Fruit fly (Drosophila melanogaster) whole organism, embryonic: ENCODE results near the gene CG42558.

Experiments used
- Ada2b ChIP-seq: fragments of 200-800 bp; sonication (Bioruptor generic); IDR thresholded peaks from 2 replicates; pipeline ENCODE4 v1.3.6; 2022; ENCODE audit warnings: missing biosample characterization, missing genetic modification characterization
- Atf6 ChIP-seq: fragments of 200-800 bp; sonication (Bioruptor generic); IDR thresholded peaks from 2 replicates; pipeline ENCODE4 v1.3.6; 2022; ENCODE audit warnings: missing biosample characterization, missing genetic modification characterization
- Bgb ChIP-seq: fragments of 200-800 bp; sonication (Bioruptor generic); IDR thresholded peaks from 2 replicates; pipeline ENCODE4 v1.3.6; 2022; ENCODE audit warnings: missing biosample characterization, missing genetic modification characterization; ENCODE audit not compliant: partially characterized antibody
- CG10147 ChIP-seq: fragments of 200-800 bp; sonication (Bioruptor generic); optimal IDR thresholded peaks from 2 replicates; lab custom pipeline; 2019; ENCODE audit warnings: missing biosample characterization, mild to moderate bottlenecking, missing genetic modification characterization, moderate library complexity
- CG1024 ChIP-seq: fragments of 200-800 bp; sonication (Bioruptor generic); IDR thresholded peaks from 2 replicates; pipeline ENCODE4 v1.3.6; 2022; ENCODE audit warnings: missing biosample characterization, missing genetic modification characterization
- CG11093 ChIP-seq: fragments of 200-800 bp; sonication (Bioruptor generic); IDR thresholded peaks from 3 replicates; pipeline ENCODE4 v1.3.6; 2022; ENCODE audit warnings: missing biosample characterization, missing genetic modification characterization
- CG11560 ChIP-seq: fragments of 200-800 bp; sonication (Bioruptor generic); IDR thresholded peaks from 3 replicates; pipeline ENCODE4 v1.3.6; 2022; ENCODE audit warnings: missing biosample characterization, missing genetic modification characterization
- CG12155 ChIP-seq: fragments of 200-800 bp; sonication (Bioruptor generic); optimal IDR thresholded peaks from 3 replicates; lab custom pipeline; 2016; ENCODE audit warnings: missing biosample characterization, missing genetic modification characterization
- CG13624 ChIP-seq: fragments of 200-800 bp; sonication (Bioruptor generic); optimal IDR thresholded peaks from 2 replicates; lab custom pipeline; 2016; ENCODE audit warnings: missing biosample characterization, missing genetic modification characterization
- CG13775 ChIP-seq: fragments of 200-800 bp; sonication (Bioruptor generic); optimal IDR thresholded peaks from 3 replicates; lab custom pipeline; 2017; ENCODE audit warnings: missing biosample characterization, mild to moderate bottlenecking, missing genetic modification characterization
- CG14667 ChIP-seq: fragments of 200-800 bp; sonication (Bioruptor generic); IDR thresholded peaks from 2 replicates; pipeline ENCODE4 v1.3.6; 2022; ENCODE audit warnings: missing biosample characterization, missing genetic modification characterization
- CG14860 ChIP-seq: fragments of 200-800 bp; sonication (Bioruptor generic); IDR thresholded peaks from 3 replicates; pipeline ENCODE4 v1.3.6; 2022; ENCODE audit warnings: missing biosample characterization, missing genetic modification characterization; ENCODE audit not compliant: partially characterized antibody
- CG18764 ChIP-seq: fragments of 200-800 bp; sonication (Bioruptor generic); optimal IDR thresholded peaks from 3 replicates; lab custom pipeline; 2016; ENCODE audit warnings: missing biosample characterization, missing genetic modification characterization
- CG2129 ChIP-seq: fragments of 200-800 bp; sonication (Bioruptor generic); IDR thresholded peaks from 2 replicates; pipeline ENCODE4 v1.3.6; 2022; ENCODE audit warnings: missing biosample characterization, missing genetic modification characterization; ENCODE audit not compliant: partially characterized antibody
- CG2889 ChIP-seq: fragments of 200-800 bp; sonication (Bioruptor generic); IDR thresholded peaks from 3 replicates; pipeline ENCODE4 v1.3.6; 2022; ENCODE audit warnings: missing biosample characterization, missing genetic modification characterization
- CG30431 ChIP-seq: fragments of 200-800 bp; sonication (Bioruptor generic); optimal IDR thresholded peaks from 2 replicates; lab custom pipeline; 2017; ENCODE audit warnings: missing biosample characterization, missing genetic modification characterization
- CG3163 ChIP-seq: fragments of 200-800 bp; sonication (Bioruptor generic); optimal IDR thresholded peaks from 3 replicates; lab custom pipeline; 2016; ENCODE audit warnings: missing biosample characterization, missing genetic modification characterization
- CG34224 ChIP-seq: fragments of 200-800 bp; sonication (Bioruptor generic); IDR thresholded peaks from 3 replicates; pipeline ENCODE4 v1.3.6; 2022; ENCODE audit warnings: missing biosample characterization, missing genetic modification characterization; ENCODE audit not compliant: partially characterized antibody
- CG7963 ChIP-seq: fragments of 200-800 bp; sonication (Bioruptor generic); IDR thresholded peaks from 3 replicates; pipeline ENCODE4 v1.3.6; 2022; ENCODE audit warnings: missing biosample characterization, missing genetic modification characterization; ENCODE audit not compliant: partially characterized antibody
- CG8388 ChIP-seq: fragments of 200-800 bp; sonication (Bioruptor generic); optimal IDR thresholded peaks from 2 replicates; lab custom pipeline; 2019; ENCODE audit warnings: missing biosample characterization, mild to moderate bottlenecking, missing genetic modification characterization, moderate library complexity
- CG8765 ChIP-seq: fragments of 200-800 bp; sonication (Bioruptor generic); IDR thresholded peaks from 2 replicates; pipeline ENCODE4 v1.3.6; 2022; ENCODE audit warnings: missing biosample characterization, missing genetic modification characterization
- CG8944 ChIP-seq: fragments of 200-800 bp; sonication (Bioruptor generic); optimal IDR thresholded peaks from 3 replicates; lab custom pipeline; 2016; ENCODE audit warnings: missing biosample characterization, missing genetic modification characterization
- CG9609 ChIP-seq: fragments of 200-800 bp; sonication (Bioruptor generic); optimal IDR thresholded peaks from 3 replicates; lab custom pipeline; 2016; ENCODE audit warnings: missing biosample characterization, missing genetic modification characterization
- CG9876 ChIP-seq: fragments of 200-800 bp; sonication (Bioruptor generic); optimal IDR thresholded peaks from 2 replicates; lab custom pipeline; 2016; ENCODE audit warnings: missing biosample characterization, missing genetic modification characterization
- CTCF ChIP-seq: fragments of 200-800 bp; sonication (Bioruptor generic); optimal IDR thresholded peaks from 2 replicates; lab custom pipeline; 2017; ENCODE audit warnings: missing biosample characterization, mild to moderate bottlenecking, missing genetic modification characterization, moderate library complexity
- Doc2 ChIP-seq: fragments of 200-800 bp; sonication (Bioruptor generic); IDR thresholded peaks from 2 replicates; pipeline ENCODE4 v1.3.6; 2022; ENCODE audit warnings: missing biosample characterization, missing genetic modification characterization
- Fer2 ChIP-seq: fragments of 200-800 bp; sonication (Bioruptor generic); optimal IDR thresholded peaks from 2 replicates; lab custom pipeline; 2018; ENCODE audit warnings: missing biosample characterization, mild to moderate bottlenecking, missing genetic modification characterization, moderate library complexity
- HmgZ ChIP-seq: fragments of 200-800 bp; sonication (Bioruptor generic); optimal IDR thresholded peaks from 2 replicates; lab custom pipeline; 2018; ENCODE audit warnings: missing biosample characterization, mild to moderate bottlenecking, missing genetic modification characterization
- Hsf ChIP-seq: fragments of 200-800 bp; sonication (Bioruptor generic); optimal IDR thresholded peaks from 3 replicates; lab custom pipeline; 2016; ENCODE audit warnings: missing biosample characterization, missing genetic modification characterization
- Meics ChIP-seq: fragments of 200-800 bp; sonication (Bioruptor generic); optimal IDR thresholded peaks from 2 replicates; lab custom pipeline; 2017; ENCODE audit warnings: missing biosample characterization, mild to moderate bottlenecking, missing genetic modification characterization
- Rfx ChIP-seq: fragments of 200-800 bp; sonication (Bioruptor generic); IDR thresholded peaks from 2 replicates; pipeline ENCODE4 v1.3.6; 2022; ENCODE audit warnings: missing biosample characterization, missing genetic modification characterization
- Xbp1 ChIP-seq: fragments of 200-800 bp; sonication (Bioruptor generic); optimal IDR thresholded peaks from 3 replicates; lab custom pipeline; 2016; ENCODE audit warnings: missing biosample characterization, mild to moderate bottlenecking, missing genetic modification characterization
- ac ChIP-seq: fragments of 200-800 bp; sonication (Bioruptor generic); optimal IDR thresholded peaks from 3 replicates; lab custom pipeline; 2017; ENCODE audit warnings: missing biosample characterization, mild to moderate bottlenecking, missing genetic modification characterization
- ato ChIP-seq: fragments of 200-800 bp; sonication (Bioruptor generic); IDR thresholded peaks from 2 replicates; pipeline ENCODE4 v1.3.6; 2022; ENCODE audit warnings: missing biosample characterization, missing genetic modification characterization; ENCODE audit not compliant: partially characterized antibody
- croc ChIP-seq: fragments of 200-800 bp; sonication (Bioruptor generic); conservative IDR thresholded peaks from 3 replicates; pipeline ENCODE4 v1.3.6; 2022; ENCODE audit warnings: missing biosample characterization, missing genetic modification characterization
- disco-r ChIP-seq: fragments of 200-800 bp; sonication (Bioruptor generic); optimal IDR thresholded peaks from 2 replicates; lab custom pipeline; 2016; ENCODE audit warnings: missing biosample characterization, missing genetic modification characterization
- dpn ChIP-seq, 2 experiments: fragments of 200-800 bp; sonication (Bioruptor generic); optimal IDR thresholded peaks; 3 replicates each; lab custom pipeline; 2016; ENCODE audit warnings: missing biosample characterization in 2 of 2, missing genetic modification characterization in 2 of 2
- ems ChIP-seq: fragments of 200-800 bp; sonication (Bioruptor generic); optimal IDR thresholded peaks from 3 replicates; lab custom pipeline; 2016; ENCODE audit warnings: missing biosample characterization, missing genetic modification characterization
- grn ChIP-seq: fragments of 200-800 bp; sonication (Bioruptor generic); optimal IDR thresholded peaks from 3 replicates; lab custom pipeline; 2017; ENCODE audit warnings: missing biosample characterization, missing genetic modification characterization
- hb ChIP-seq: fragments of 200-800 bp; sonication (Bioruptor generic); IDR thresholded peaks from 3 replicates; pipeline ENCODE4 v1.3.6; 2022; ENCODE audit warnings: missing biosample characterization, missing genetic modification characterization; ENCODE audit not compliant: partially characterized antibody
- jing ChIP-seq: fragments of 200-800 bp; sonication (Bioruptor generic); optimal IDR thresholded peaks from 2 replicates; lab custom pipeline; 2018; ENCODE audit warnings: missing biosample characterization, mild to moderate bottlenecking, missing genetic modification characterization
- kay ChIP-seq: fragments of 200-800 bp; sonication (Bioruptor generic); optimal IDR thresholded peaks from 2 replicates; lab custom pipeline; 2016; ENCODE audit warnings: missing biosample characterization, missing genetic modification characterization
- lilli ChIP-seq: fragments of 200-800 bp; sonication (Bioruptor generic); optimal IDR thresholded peaks from 3 replicates; lab custom pipeline; 2016; ENCODE audit warnings: missing biosample characterization, missing genetic modification characterization
- lov ChIP-seq, 2 experiments: fragments of 200-800 bp in 1 of 2; fragments of >200 bp in 1 of 2; sonication (Bioruptor generic) in 1 of 2; IDR thresholded peaks in 1 of 2; optimal IDR thresholded peaks in 1 of 2; 2 replicates in 1 of 2; 3 replicates in 1 of 2; pipeline versions ENCODE4 v1.3.6 to Lab custom; 2017 to 2022; ENCODE audit warnings: missing biosample characterization in 1 of 2, missing genetic modification characterization in 1 of 2
- maf-S ChIP-seq: fragments of 200-800 bp; sonication (Bioruptor generic); optimal IDR thresholded peaks from 2 replicates; lab custom pipeline; 2016; ENCODE audit warnings: missing biosample characterization, missing genetic modification characterization
- nom ChIP-seq: fragments of 200-800 bp; sonication (Bioruptor generic); optimal IDR thresholded peaks from 2 replicates; lab custom pipeline; 2017; ENCODE audit warnings: missing biosample characterization, missing genetic modification characterization, mild to moderate bottlenecking, moderate library complexity, missing genetic modification reagents
- p53 ChIP-seq: fragments of 200-800 bp; sonication (Bioruptor generic); optimal IDR thresholded peaks from 2 replicates; lab custom pipeline; 2016; ENCODE audit warnings: missing biosample characterization, missing genetic modification characterization
- run ChIP-seq: fragments of 200-800 bp; sonication (Bioruptor generic); optimal IDR thresholded peaks from 3 replicates; lab custom pipeline; 2018; ENCODE audit warnings: missing biosample characterization, mild to moderate bottlenecking, missing genetic modification characterization
- sr ChIP-seq: fragments of 200-800 bp; sonication (Bioruptor generic); IDR thresholded peaks from 3 replicates; pipeline ENCODE4 v1.3.6; 2022; ENCODE audit warnings: missing biosample characterization, missing genetic modification characterization
- sug ChIP-seq: fragments of 200-800 bp; optimal IDR thresholded peaks from 2 replicates; lab custom pipeline; 2019; ENCODE audit warnings: missing biosample characterization, mild to moderate bottlenecking, missing genetic modification characterization, moderate library complexity
- ttk ChIP-seq: fragments of 200-800 bp; sonication (Bioruptor generic); IDR thresholded peaks from 2 replicates; pipeline ENCODE4 v2.1.2; 2022; ENCODE audit warnings: missing biosample characterization, missing genetic modification characterization

The CG42558 gene

DNA sequence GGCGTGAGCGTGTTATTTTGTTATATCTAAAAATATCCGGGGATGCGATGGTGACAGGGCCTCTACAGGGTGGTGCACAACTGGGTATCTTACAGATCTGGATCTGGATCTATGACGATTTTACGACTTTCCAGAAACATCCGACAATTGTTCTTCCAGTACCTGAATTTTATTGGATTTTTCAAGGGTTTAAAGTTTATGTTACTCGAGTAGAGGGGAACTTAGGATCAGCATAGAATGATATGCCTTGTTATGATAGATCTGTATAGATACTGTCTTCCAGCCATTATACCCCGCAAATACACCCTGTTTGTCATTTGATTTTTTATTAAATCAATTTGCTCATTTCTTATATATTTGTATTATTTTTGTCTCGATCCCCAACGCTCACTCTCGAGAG is 38.7 kb upstream of the CG42558 start (continued):
- peak; percentile 29 for TF ChIP-seq Xbp1 (GFP tag; lab: Kevin White, UChicago)
- TF ChIP-seq p53: no peak
- TF ChIP-seq CG9609 (GFP tag; lab: Kevin White, UChicago): peak; percentile 18
- TF ChIP-seq kay (GFP tag; lab: Kevin White, UChicago): peak; percentile 10
- no peak; the same call in 2 of the 3 replicates for TF ChIP-seq croc (GFP tag; lab: Robert Waterston, UW)
- no peak for TF ChIP-seq CG34224 (GFP tag; lab: Robert Waterston, UW)
- TF ChIP-seq Meics (GFP tag; lab: Kevin White, UChicago): peak; percentile 72
- TF ChIP-seq Atf6 (GFP tag; lab: Robert Waterston, UW): peak; percentile 73
- TF ChIP-seq Bgb (GFP tag; lab: Robert Waterston, UW): no peak
- peak; percentile 53 for TF ChIP-seq lilli
- TF ChIP-seq CG8944 (GFP tag; lab: Kevin White, UChicago): peak; percentile 35
- TF ChIP-seq sug (tag; lab: Kevin White, UChicago): peak; percentile 66
- peak; percentile 3 for TF ChIP-seq CG30431 (GFP tag; lab: Kevin White, UChicago)
- TF ChIP-seq CG14860 (GFP tag; lab: Robert Waterston, UW): no peak
- TF ChIP-seq Hsf (GFP tag; lab: Kevin White, UChicago): peak; percentile 40
- TF ChIP-seq Rfx (GFP tag; lab: Robert Waterston, UW): peak; percentile 82
- TF ChIP-seq ems: peak; percentile 26
- TF ChIP-seq CG7963 (GFP tag; lab: Robert Waterston, UW): no peak
- peak; percentile 28 for TF ChIP-seq CG9876
- TF ChIP-seq sr: peak; percentile 3; the same call in 1 of the 3 replicates
- peak; percentile 35 for TF ChIP-seq Fer2 (tag; lab: Kevin White, UChicago)
- TF ChIP-seq hb: no peak
- no peak for TF ChIP-seq nom (GFP tag; lab: Kevin White, UChicago)
- TF ChIP-seq Doc2: no peak
- TF ChIP-seq grn (GFP tag; lab: Kevin White, UChicago): no peak
- TF ChIP-seq CG1024 (GFP tag; lab: Robert Waterston, UW): no peak
- TF ChIP-seq CG3163 (GFP tag; lab: Kevin White, UChicago): no peak
- TF ChIP-seq CG13775 (GFP tag; lab: Kevin White, UChicago): peak; percentile 10
- no peak for TF ChIP-seq ac (GFP tag; lab: Kevin White, UChicago)
- peak; percentile 29; the same call in 1 of the 2 replicates for TF ChIP-seq ttk
- TF ChIP-seq lov (optimal IDR thresholded peaks at IDR 0.05; lab: Kevin White, UChicago): no peak
- TF ChIP-seq lov (GFP tag; IDR thresholded peaks at IDR 0.05; lab: Robert Waterston, UW): no peak
- TF ChIP-seq CG2889 (GFP tag; lab: Robert Waterston, UW): 0 out of 3 replicates have a peak, but pooled peaks have one; percentile 40
- TF ChIP-seq jing: no peak
- no peak for TF ChIP-seq disco-r (GFP tag; lab: Kevin White, UChicago)
- TF ChIP-seq run (tag; lab: Kevin White, UChicago): peak; percentile 38
- peak; percentile 23 for TF ChIP-seq CG8388 (GFP tag; lab: Kevin White, UChicago)
- TF ChIP-seq CG13624: peak; percentile 55
- TF ChIP-seq CTCF (GFP tag; lab: Kevin White, UChicago): no peak
- peak; percentile 59 for TF ChIP-seq CG10147
- TF ChIP-seq CG11560 (tag; lab: Robert Waterston, UW): no peak
- TF ChIP-seq CG14667 (GFP tag; lab: Robert Waterston, UW): peak; percentile 43; the same call in 1 of the 2 replicates
- no peak for TF ChIP-seq CG18764 (GFP tag; lab: Kevin White, UChicago)
- TF ChIP-seq Ada2b (GFP tag; lab: Robert Waterston, UW): peak; percentile 65
- TF ChIP-seq CG2129 (GFP tag; lab: Robert Waterston, UW): no peak
- no peak for TF ChIP-seq CG8765 (GFP tag; lab: Robert Waterston, UW)
- TF ChIP-seq HmgZ (tag; lab: Kevin White, UChicago): peak; percentile 23
- TF ChIP-seq CG11093 (GFP tag; lab: Robert Waterston, UW): peak; percentile 35; the same call in 1 of the 3 replicates
- TF ChIP-seq dpn (GFP tag; optimal IDR thresholded peaks at IDR 0.05; lab: Kevin White, UChicago): peak; percentile 60 to 64
- no peak for TF ChIP-seq ato (GFP tag; lab: Robert Waterston, UW)
- peak; percentile 29 for TF ChIP-seq CG12155 (GFP tag; lab: Kevin White, UChicago)
- peak; percentile 18 for TF ChIP-seq maf-S
